Worm (Caenorhabditis elegans) whole organism, young adult: Measurements from ENCODE around the gene Y40B10A.5.

Source experiments
- D2030.7 ChIP-seq: fragments of 200-800 bp; sonication (Bioruptor generic); IDR thresholded peaks from 2 replicates; pipeline ENCODE4 v1.3.6; 2022; ENCODE audit warnings: missing genetic modification reagents, missing genetic modification characterization, missing compliant biosample characterization
- dox-1 ChIP-seq: fragments of 200-800 bp; sonication (Bioruptor generic); IDR thresholded peaks from 2 replicates; pipeline ENCODE4 v1.3.6; 2022; ENCODE audit warnings: missing genetic modification reagents, missing genetic modification characterization, missing compliant biosample characterization
- fkh-3 ChIP-seq: sonication (generic microtip); optimal IDR thresholded peaks from 2 replicates; lab custom pipeline; 2016; ENCODE audit warnings: mild to moderate bottlenecking, missing genetic modification characterization, missing compliant biosample characterization
- him-1 ChIP-seq: sonication (generic microtip); optimal IDR thresholded peaks from 2 replicates; lab custom pipeline; 2016; ENCODE audit warnings: missing genotype, missing genetic modification reagents, missing genetic modification characterization, missing compliant biosample characterization
- mcd-1 ChIP-seq: fragments of 200-800 bp; sonication (Bioruptor generic); IDR thresholded peaks from 2 replicates; pipeline ENCODE4 v1.3.6; 2022; ENCODE audit warnings: missing genetic modification reagents, missing genetic modification characterization, missing compliant biosample characterization
- rpc-1 ChIP-seq, 2 experiments: fragments of 150-350 bp in 1 of 2; sonication (generic microtip) in 1 of 2; optimal IDR thresholded peaks; 2 replicates each; lab custom pipeline; 2014 to 2018; ENCODE audit warnings: missing biosample characterization in 1 of 2, missing genetic modification characterization in 1 of 2, missing genetic modification reagents in 1 of 2, missing genotype in 1 of 2
- snpc-4 ChIP-seq, 5 experiments: fragments of 150-350 bp in 1 of 5; sonication (generic microtip) in 4 of 5; optimal IDR thresholded peaks; 2 replicates each; lab custom pipeline; 2014 to 2018; ENCODE audit warnings: missing genetic modification characterization in 5 of 5, missing biosample characterization in 3 of 5, antibody characterized with exemption in 2 of 5, mild to moderate bottlenecking in 2 of 5, missing compliant biosample characterization in 2 of 5, missing genotype in 2 of 5, moderate library complexity in 2 of 5, missing genetic modification reagents in 1 of 5

- TF ChIP-seq him-1 (tag; lab: Kevin White, UChicago), result no peak
- no peak for TF ChIP-seq fkh-3 (tag; lab: Kevin White, UChicago)
- no peak for TF ChIP-seq snpc-4 (GFP tag; optimal IDR thresholded peaks at IDR 0.05; lab: Kevin White, UChicago)
- TF ChIP-seq snpc-4 (tag; optimal IDR thresholded peaks at IDR 0.05; lab: Kevin White, UChicago), result no peak
- TF ChIP-seq D2030.7 (GFP tag; lab: Robert Waterston, UW), result no peak
- TF ChIP-seq rpc-1 (optimal IDR thresholded peaks at IDR 0.05; lab: Kevin White, UChicago), result no peak
- no peak for TF ChIP-seq rpc-1 (tag; optimal IDR thresholded peaks at IDR 0.05; lab: Kevin White, UChicago)
- TF ChIP-seq dox-1, result no peak
- TF ChIP-seq mcd-1 (GFP tag; lab: Robert Waterston, UW), result no peak
These were observed 35.4 kb upstream of the Y40B10A.5 start for ce11 chrV:2081269-2081668.
